Worm (Caenorhabditis elegans) whole organism, young adult: ENCODE results near the gene F22E5.7.
A peak's percentile ranks its signal among the peaks of the same experiment; 100 is the strongest.
"Not testable (repeated sequence)": the region's sequence is repeated elsewhere in the genome, so short reads cannot be mapped to it uniquely, and the experiment has no call there.

ENCODE experiments used
- B0035.1 ChIP-seq: sonication (generic microtip); optimal IDR thresholded peaks from 2 replicates; lab custom pipeline; 2016; ENCODE audit warnings: missing genetic modification characterization, mild to moderate bottlenecking, missing compliant biosample characterization, missing genotype, missing genetic modification reagents
- C06A6.2 ChIP-seq: fragments of 200-800 bp; sonication (Bioruptor generic); conservative IDR thresholded peaks from 2 replicates; pipeline ENCODE4 v1.3.6; 2022; ENCODE audit warnings: missing genetic modification characterization, missing compliant biosample characterization
- F37B4.10 ChIP-seq: fragments of 200-800 bp; sonication (Bioruptor generic); IDR thresholded peaks from 2 replicates; pipeline ENCODE4 v1.3.6; 2022; ENCODE audit warnings: missing genetic modification characterization, missing compliant biosample characterization
- F39B2.1 ChIP-seq: fragments of 200-800 bp; sonication (Bioruptor generic); IDR thresholded peaks from 2 replicates; pipeline ENCODE4 v1.3.6; 2022; ENCODE audit warnings: missing genetic modification reagents, missing genetic modification characterization, missing compliant biosample characterization
- K11D2.4 ChIP-seq: fragments of 200-800 bp; sonication (Bioruptor generic); IDR thresholded peaks from 2 replicates; pipeline ENCODE4 v1.3.6; 2022; ENCODE audit warnings: missing genetic modification reagents, missing genetic modification characterization, missing compliant biosample characterization
- Y67H2A.10 ChIP-seq: fragments of 200-800 bp; sonication (Bioruptor generic); conservative IDR thresholded peaks from 2 replicates; pipeline ENCODE4 v1.3.6; 2022; ENCODE audit warnings: missing genetic modification reagents, missing genetic modification characterization, missing compliant biosample characterization
- bed-1 ChIP-seq: fragments of 200-800 bp; sonication (Bioruptor generic); IDR thresholded peaks from 2 replicates; pipeline ENCODE4 v1.3.6; 2022; ENCODE audit warnings: missing genetic modification reagents, missing genetic modification characterization, missing compliant biosample characterization
- bed-2 ChIP-seq: fragments of 200-800 bp; sonication (Bioruptor generic); IDR thresholded peaks from 2 replicates; pipeline ENCODE4 v1.3.6; 2022; ENCODE audit warnings: missing genetic modification reagents, missing genetic modification characterization, missing compliant biosample characterization
- ceh-27 ChIP-seq: fragments of 200-800 bp; sonication (Bioruptor generic); optimal IDR thresholded peaks from 2 replicates; lab custom pipeline; 2018; ENCODE audit warnings: mild to moderate bottlenecking, missing genetic modification characterization, moderate library complexity, missing compliant biosample characterization
- ceh-40 ChIP-seq: fragments of 200-800 bp; sonication (Bioruptor generic); IDR thresholded peaks from 2 replicates; pipeline ENCODE4 v1.3.6; 2022; ENCODE audit warnings: missing genetic modification characterization, missing compliant biosample characterization
- ceh-79 ChIP-seq: sonication (generic microtip); optimal IDR thresholded peaks from 2 replicates; lab custom pipeline; 2017; ENCODE audit warnings: mild to moderate bottlenecking, missing genetic modification characterization, missing compliant biosample characterization
- ceh-91 ChIP-seq: fragments of 200-800 bp; sonication (Bioruptor generic); IDR thresholded peaks from 2 replicates; pipeline ENCODE4 v1.3.6; 2022; ENCODE audit warnings: missing genetic modification reagents, missing genetic modification characterization, missing compliant biosample characterization
- dox-1 ChIP-seq: fragments of 200-800 bp; sonication (Bioruptor generic); IDR thresholded peaks from 2 replicates; pipeline ENCODE4 v1.3.6; 2022; ENCODE audit warnings: missing genetic modification reagents, missing genetic modification characterization, missing compliant biosample characterization
- dpff-1 ChIP-seq: sonication (generic microtip); optimal IDR thresholded peaks from 2 replicates; lab custom pipeline; 2017; ENCODE audit warnings: mild to moderate bottlenecking, missing genetic modification characterization, missing compliant biosample characterization
- fkh-3 ChIP-seq: sonication (generic microtip); optimal IDR thresholded peaks from 2 replicates; lab custom pipeline; 2016; ENCODE audit warnings: mild to moderate bottlenecking, missing genetic modification characterization, missing compliant biosample characterization
- him-1 ChIP-seq: sonication (generic microtip); optimal IDR thresholded peaks from 2 replicates; lab custom pipeline; 2016; ENCODE audit warnings: missing genotype, missing genetic modification reagents, missing genetic modification characterization, missing compliant biosample characterization
- hmg-1.2 ChIP-seq: fragments of 200-800 bp; sonication (Bioruptor generic); IDR thresholded peaks from 2 replicates; pipeline ENCODE4 v1.3.6; 2022; ENCODE audit warnings: missing genetic modification reagents, missing genetic modification characterization, missing compliant biosample characterization
- let-607 ChIP-seq, 2 experiments: fragments of 200-800 bp in 1 of 2; sonication (Bioruptor generic) in 1 of 2; sonication (generic microtip) in 1 of 2; optimal IDR thresholded peaks; 2 replicates each; lab custom pipeline; 2016 to 2018; ENCODE audit warnings: mild to moderate bottlenecking in 2 of 2, missing compliant biosample characterization in 2 of 2, missing genetic modification characterization in 2 of 2, moderate library complexity in 2 of 2, missing genotype in 1 of 2
- lin-54 ChIP-seq: fragments of 200-800 bp; sonication (Bioruptor generic); optimal IDR thresholded peaks from 2 replicates; lab custom pipeline; 2018; ENCODE audit warnings: mild to moderate bottlenecking, missing genetic modification characterization, missing compliant biosample characterization
- lir-1 ChIP-seq: fragments of 200-800 bp; sonication (Bioruptor generic); conservative IDR thresholded peaks from 2 replicates; pipeline ENCODE4 v1.3.6; 2022; ENCODE audit warnings: missing genetic modification reagents, missing genetic modification characterization, missing compliant biosample characterization
- madf-10 ChIP-seq: sonication (generic microtip); optimal IDR thresholded peaks from 2 replicates; lab custom pipeline; 2016; ENCODE audit warnings: mild to moderate bottlenecking, missing genetic modification characterization, missing compliant biosample characterization
- mxl-1 ChIP-seq: sonication (generic microtip); optimal IDR thresholded peaks from 2 replicates; lab custom pipeline; 2016; ENCODE audit warnings: missing genetic modification characterization, missing compliant biosample characterization
- nfya-1 ChIP-seq: sonication (generic microtip); optimal IDR thresholded peaks from 2 replicates; lab custom pipeline; 2017; ENCODE audit warnings: antibody characterized with exemption, missing compliant biosample characterization, missing genetic modification characterization, borderline replicate concordance; ENCODE audit not compliant: insufficient read depth
- pha-4 ChIP-seq: fragments of 150-350 bp; sonication (generic microtip); optimal IDR thresholded peaks from 2 replicates; lab custom pipeline; 2014; ENCODE audit warnings: missing biosample characterization, missing genetic modification reagents, missing genetic modification characterization
- rec-8 ChIP-seq, 2 experiments: sonication (generic microtip); optimal IDR thresholded peaks; 2 replicates each; lab custom pipeline; 2016; ENCODE audit warnings: mild to moderate bottlenecking in 2 of 2, missing genetic modification characterization in 2 of 2, missing genetic modification reagents in 2 of 2, missing genotype in 2 of 2, missing biosample characterization in 1 of 2, missing compliant biosample characterization in 1 of 2, moderate library complexity in 1 of 2
- tlf-1 ChIP-seq: fragments of 200-800 bp; sonication (Bioruptor generic); optimal IDR thresholded peaks from 2 replicates; lab custom pipeline; 2018; ENCODE audit warnings: mild to moderate bottlenecking, missing genetic modification characterization, missing compliant biosample characterization
- unc-130 ChIP-seq: sonication (generic microtip); optimal IDR thresholded peaks from 2 replicates; lab custom pipeline; 2016; ENCODE audit warnings: missing genetic modification reagents, missing genetic modification characterization, missing compliant biosample characterization
- zfh-2 ChIP-seq: fragments of 200-800 bp; sonication (Bioruptor generic); conservative IDR thresholded peaks from 2 replicates; pipeline ENCODE4 v1.3.6; 2022; ENCODE audit warnings: missing genetic modification reagents, missing genetic modification characterization, missing compliant biosample characterization
- ztf-18 ChIP-seq: sonication (generic microtip); optimal IDR thresholded peaks from 2 replicates; lab custom pipeline; 2016; ENCODE audit warnings: missing genotype, mild to moderate bottlenecking, missing genetic modification characterization, missing compliant biosample characterization
- ztf-25 ChIP-seq: fragments of 200-800 bp; sonication (Bioruptor generic); IDR thresholded peaks from 2 replicates; pipeline ENCODE4 v1.3.6; 2022; ENCODE audit warnings: missing genetic modification reagents, missing genetic modification characterization, missing compliant biosample characterization

F22E5.7 gene

DNA sequence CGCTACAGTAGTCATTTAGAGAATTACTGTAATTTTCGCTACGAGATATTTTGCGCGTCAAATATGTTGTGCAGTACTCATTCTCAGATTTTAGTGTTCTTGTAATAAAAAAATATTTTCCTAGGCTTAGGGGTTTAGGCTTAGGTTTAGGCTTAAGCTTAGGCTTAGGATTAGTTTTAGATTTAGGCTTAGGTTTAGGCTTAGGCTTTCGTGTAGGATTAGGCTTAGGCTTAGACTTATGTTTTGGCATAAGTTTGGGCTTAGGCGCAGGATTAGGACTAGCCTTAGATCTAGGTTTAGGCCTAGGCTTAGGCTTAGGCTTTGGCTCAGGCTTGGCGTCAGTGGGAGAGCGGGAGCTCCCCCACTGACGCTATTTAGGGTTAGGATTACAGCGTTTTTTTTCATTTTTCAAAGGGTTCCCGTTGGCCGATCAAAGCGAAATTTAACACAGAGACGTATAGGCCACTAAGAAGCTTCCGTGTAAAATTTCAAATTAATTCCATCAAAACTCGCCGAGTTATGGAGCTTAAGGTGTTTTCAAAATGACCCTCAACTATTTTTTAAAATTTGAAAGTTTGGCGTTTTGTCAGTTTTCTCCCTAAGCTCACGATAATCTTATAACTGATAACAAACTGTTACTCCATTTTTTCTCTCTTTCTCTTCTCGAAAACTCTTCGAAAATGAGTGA, 2.3 kb upstream of the F22E5.7 start, which contains the start of gene F22E5.8:
TSS of gene F22E5.8 (plus strand) at position 638 of the 688 bp plus-strand sequence.
- TF ChIP-seq lir-1 (GFP tag; lab: Robert Waterston, UW); hmg-1.2 (GFP tag; lab: Robert Waterston, UW); tlf-1 (GFP tag; lab: Kevin White, UChicago): not testable (repeated sequence)
- TF ChIP-seq, all 124 proteins: peak for 0; not testable (repeated sequence) for 124

DNA sequence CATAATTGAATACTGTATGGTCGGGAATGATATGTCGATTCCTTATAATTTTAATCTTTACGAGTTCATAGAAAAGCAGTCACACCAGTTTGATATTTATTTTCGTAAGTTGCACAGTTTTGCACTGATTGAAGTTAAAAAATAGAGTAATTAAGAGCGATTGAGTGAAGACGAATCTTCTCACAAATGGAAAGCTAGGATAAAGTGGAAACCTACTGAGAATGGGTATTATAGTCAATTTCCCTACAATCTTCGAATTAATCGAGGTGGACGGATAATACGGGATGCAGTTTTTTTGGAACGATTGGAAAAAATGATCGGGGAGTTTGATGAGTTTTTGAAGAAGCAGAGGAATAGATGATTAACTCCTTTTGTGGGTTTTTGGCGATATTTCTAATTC, 895 bp upstream of the F22E5.7 start, which contains the start of gene F22E5.23:
TSS of gene F22E5.23 (plus strand) at position 301 of the 400 bp plus-strand sequence.
- TF ChIP-seq ceh-91 (GFP tag; lab: Robert Waterston, UW): no peak
- no peak for TF ChIP-seq fkh-3 (tag; lab: Kevin White, UChicago)
- TF ChIP-seq F37B4.10 (GFP tag; lab: Robert Waterston, UW): no peak
- TF ChIP-seq madf-10: no peak
- TF ChIP-seq let-607 (tag; optimal IDR thresholded peaks at IDR 0.05; lab: Kevin White, UChicago): no peak
- no peak for TF ChIP-seq him-1 (tag; lab: Kevin White, UChicago)
- TF ChIP-seq nfya-1 (tag; lab: Kevin White, UChicago): no peak
- TF ChIP-seq dpff-1 (tag; lab: Kevin White, UChicago): no peak
- no peak for TF ChIP-seq ceh-40 (GFP tag; lab: Robert Waterston, UW)
- no peak for TF ChIP-seq ceh-27 (GFP tag; lab: Kevin White, UChicago)
- no peak for TF ChIP-seq bed-1 (GFP tag; lab: Robert Waterston, UW)
- TF ChIP-seq bed-2: no peak
- no peak for TF ChIP-seq ceh-79 (tag; lab: Kevin White, UChicago)
- TF ChIP-seq lin-54 (GFP tag; lab: Kevin White, UChicago): no peak
- TF ChIP-seq mxl-1 (tag; lab: Kevin White, UChicago): no peak
- no peak for TF ChIP-seq unc-130 (GFP tag; lab: Kevin White, UChicago)
- TF ChIP-seq K11D2.4: no peak

DNA sequence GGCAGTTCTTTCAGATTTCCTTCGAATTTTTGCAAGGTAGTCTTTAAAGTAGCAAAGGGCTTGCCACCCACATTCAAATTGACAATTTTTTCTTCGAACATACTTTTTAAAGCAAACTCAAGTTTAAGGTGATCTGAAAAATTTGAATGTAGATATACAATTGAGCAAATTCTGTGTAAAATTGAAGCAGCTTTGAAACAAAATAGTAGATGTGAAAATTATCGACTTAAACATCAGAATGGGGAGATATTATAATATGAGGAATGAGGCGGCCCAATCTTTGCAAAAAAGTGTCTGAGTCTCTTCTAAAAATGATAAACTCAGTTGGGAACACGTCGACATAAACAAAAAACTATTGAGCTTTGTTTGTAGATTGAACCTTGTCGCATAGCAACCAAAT, 2.6 kb downstream of the F22E5.7 start, which contains the start of gene F22E5.11:
TSS of gene F22E5.11 (minus strand) at position 101 of the 400 bp plus-strand sequence.
- TF ChIP-seq rec-8 (tag; optimal IDR thresholded peaks at IDR 0.05; lab: Kevin White, UChicago) (no peak), ztf-25 (GFP tag; lab: Robert Waterston, UW) (no peak), dox-1 (GFP tag; lab: Robert Waterston, UW) (no peak), B0035.1 (tag; lab: Kevin White, UChicago) (no peak), tlf-1 (GFP tag; lab: Kevin White, UChicago) (no peak), pha-4 (no peak), F37B4.10 (GFP tag; lab: Robert Waterston, UW) (no peak)

DNA sequence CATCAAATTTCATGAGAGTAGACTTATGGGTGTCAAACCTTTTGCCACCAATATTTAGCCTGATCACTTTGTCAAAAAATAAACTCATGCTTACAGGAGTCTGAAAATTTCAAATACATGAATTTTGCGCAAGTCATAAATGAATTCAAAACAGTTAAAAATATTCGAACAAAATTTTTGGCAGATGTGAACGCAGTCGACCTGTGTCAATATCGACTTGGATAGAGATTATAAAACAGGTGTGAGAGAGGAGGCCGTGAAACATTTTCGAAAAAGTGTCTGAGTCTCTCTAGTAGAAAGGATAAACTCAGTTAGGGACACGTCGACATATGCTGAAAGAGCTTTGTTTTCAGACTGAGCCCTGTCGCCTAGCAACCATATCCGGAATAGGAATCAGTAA, 4.9 kb downstream of the F22E5.7 start, which contains the start of gene F22E5.12:
TSS of gene F22E5.12 (minus strand) at position 101 of the 400 bp plus-strand sequence.
- not testable (repeated sequence) for TF ChIP-seq F39B2.1 (GFP tag; lab: Robert Waterston, UW); zfh-2; ztf-18 (tag; lab: Kevin White, UChicago)

DNA sequence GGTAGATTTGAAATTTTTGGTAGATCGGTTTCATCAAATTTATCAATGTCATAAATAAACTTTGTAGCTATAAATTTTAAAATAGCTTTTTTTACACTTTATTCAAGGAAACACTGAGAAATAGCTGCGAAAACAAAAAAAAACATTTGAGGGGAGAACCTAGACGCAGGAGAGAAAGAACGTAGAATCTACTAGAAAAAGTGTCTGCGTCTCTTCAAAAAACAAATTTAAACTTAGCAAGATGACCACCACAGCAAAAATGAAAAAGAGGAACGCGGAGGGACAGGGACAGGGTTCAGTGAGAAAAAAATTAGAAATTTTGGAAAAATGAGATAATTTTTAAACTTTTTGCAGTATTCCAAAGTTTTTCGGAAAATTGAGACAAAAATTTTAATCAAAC, 7.1 kb downstream of the F22E5.7 start:
- TF ChIP-seq C06A6.2 (GFP tag; lab: Robert Waterston, UW): 0 out of 2 replicates have a peak, but pooled peaks have one; percentile 16
- TF ChIP-seq hmg-1.2 (GFP tag; lab: Robert Waterston, UW): peak; percentile 28; the same call in 1 of the 2 replicates
- TF ChIP-seq Y67H2A.10 (GFP tag; lab: Robert Waterston, UW): no peak
